Fruit fly (Drosophila melanogaster): ENCODE data around the gene Rad60.

DNA sequence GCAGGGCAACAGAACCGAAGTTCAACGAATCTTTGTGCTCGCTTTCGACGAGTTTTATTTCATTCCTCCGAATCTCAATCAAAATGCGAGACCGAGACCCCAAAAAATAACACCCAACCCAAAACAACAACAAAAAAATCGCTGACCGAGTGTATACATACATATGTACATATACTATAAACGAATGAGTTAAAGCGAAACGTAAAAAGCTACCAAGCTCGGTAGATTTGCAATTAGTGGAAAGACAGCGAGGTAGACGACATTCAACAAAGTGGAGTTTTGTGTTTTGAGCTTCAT is 35.9 kb downstream of the Rad60 start:
- TF ChIP-seq CG8301 (tag; optimal IDR thresholded peaks at IDR 0.05) (no peak), CG9948 (tag; optimal IDR thresholded peaks at IDR 0.05) (no peak)
